Worm (Caenorhabditis elegans) whole organism, L1 larva: Measurements from ENCODE around the gene fbxa-172.
"Not testable (repeated sequence)": the region's sequence is repeated elsewhere in the genome, so short reads cannot be mapped to it uniquely, and the experiment has no call there.

Experiments used
- alr-1 ChIP-seq: fragments of 200-800 bp; sonication (Bioruptor generic); optimal IDR thresholded peaks from 2 replicates; lab custom pipeline; 2018; ENCODE audit warnings: borderline replicate concordance, mild to moderate bottlenecking, missing genetic modification characterization, missing compliant biosample characterization
- lin-13 ChIP-seq: fragments of 150-350 bp; optimal IDR thresholded peaks from 2 replicates; lab custom pipeline; 2014; ENCODE audit warnings: missing biosample characterization, missing genetic modification reagents, missing genetic modification characterization
- lsy-2 ChIP-seq, 2 experiments: fragments of 150-350 bp; optimal IDR thresholded peaks; 2 replicates each; lab custom pipeline; 2014; ENCODE audit warnings: missing biosample characterization in 2 of 2, missing genetic modification characterization in 2 of 2
- unc-30 ChIP-seq: sonication (generic microtip); optimal IDR thresholded peaks from 2 replicates; lab custom pipeline; 2017; ENCODE audit warnings: missing biosample characterization, missing genetic modification characterization

The fbxa-172 gene

ce11 chrV:17607797-17608196 is 48.8 kb downstream of the fbxa-172 start, which contains the start of gene srz-91 (continued):
- TF ChIP-seq unc-30 (tag; lab: Kevin White, UChicago), result no peak
- TF ChIP-seq, all 84 proteins: peak for 0

- TF ChIP-seq lsy-2 (tag; optimal IDR thresholded peaks at IDR 0.05; lab: Kevin White, UChicago); alr-1 (tag; lab: Kevin White, UChicago); lin-13 (GFP tag; lab: Kevin White, UChicago): not testable (repeated sequence)
These were observed 51.5 kb downstream of the fbxa-172 start, which contains the start of gene Y6G8.15 for ce11 chrV:17610503-17610902. Gene Y6G8.15 (minus strand): TSS chrV:17610603.
